In genomic region chr3L:16112069-16112820, dm6 we compare ENCODE assay signal across 1 fruit fly cellular context.
A peak's percentile ranks its signal among the peaks of the same experiment; 100 is the strongest.
TF ChIP-seq lines count a peak whose summit lies in the region.

Gene Zn72D, minus strand, starts transcription at chr3L:16112626.

TF ChIP-seq in whole organism, embryonic, 481 proteins besides CTCF, POLR2A, EP300 and RAD21 (continued from another document):
- TF ChIP-seq CG11504 (tag; optimal IDR thresholded peaks at IDR 0.05; lab: Kevin White, UChicago) (peak; percentile 68), Ptx1 (GFP tag; IDR thresholded peaks at IDR 0.05; lab: Robert Waterston, UW) (no peak), CG1529 (GFP tag; optimal IDR thresholded peaks at IDR 0.05; lab: Kevin White, UChicago) (no peak), mld (GFP tag; IDR thresholded peaks at IDR 0.05; lab: Robert Waterston, UW; ENCODE audit: partially characterized antibody) (0 out of 3 replicates have a peak, but pooled peaks have one; percentile 7), en (GFP tag; optimal IDR thresholded peaks at IDR 0.05; lab: Kevin White, UChicago) (no peak), Dp (GFP tag; optimal IDR thresholded peaks at IDR 0.05; lab: Kevin White, UChicago) (peak; percentile 8), onecut (GFP tag; IDR thresholded peaks at IDR 0.05; lab: Robert Waterston, UW) (peak; percentile 99), Myb (GFP tag; optimal IDR thresholded peaks at IDR 0.05; lab: Kevin White, UChicago) (peak; percentile 77), Camta (GFP tag; optimal IDR thresholded peaks at IDR 0.05; lab: Kevin White, UChicago) (no peak), bab2 (GFP tag; optimal IDR thresholded peaks at IDR 0.05; lab: Kevin White, UChicago) (no peak), CG7372 (GFP tag; IDR thresholded peaks at IDR 0.05; lab: Robert Waterston, UW) (no peak), CG2116 (GFP tag; optimal IDR thresholded peaks at IDR 0.05; lab: Kevin White, UChicago) (peak; percentile 26), unc-4 (GFP tag; IDR thresholded peaks at IDR 0.05; lab: Robert Waterston, UW; ENCODE audit: partially characterized antibody) (peak; percentile 36; the same call in 1 of the 2 replicates), CG18599 (GFP tag; optimal IDR thresholded peaks at IDR 0.05; lab: Kevin White, UChicago) (no peak), CG15514 (GFP tag; optimal IDR thresholded peaks at IDR 0.05; lab: Kevin White, UChicago) (peak; percentile 21), HLHmδ (GFP tag; optimal IDR thresholded peaks at IDR 0.05; lab: Kevin White, UChicago) (no peak), BEAF-32 (GFP tag; optimal IDR thresholded peaks at IDR 0.05; lab: Kevin White, UChicago) (peak; percentile 69), bsh (GFP tag; optimal IDR thresholded peaks at IDR 0.05; lab: Kevin White, UChicago) (peak in 1 of 2 experiments; percentile 31), MESR4 (GFP tag; optimal IDR thresholded peaks at IDR 0.05; lab: Kevin White, UChicago) (peak; percentile 95), CG14860 (GFP tag; IDR thresholded peaks at IDR 0.05; lab: Robert Waterston, UW; ENCODE audit: partially characterized antibody) (no peak), CG7786 (GFP tag; optimal IDR thresholded peaks at IDR 0.05; lab: Kevin White, UChicago) (no peak), CG4707 (GFP tag; optimal IDR thresholded peaks at IDR 0.05; lab: Kevin White, UChicago) (no peak), CG30020 (tag; optimal IDR thresholded peaks at IDR 0.05; lab: Kevin White, UChicago) (no peak), dmrt11E (tag; optimal IDR thresholded peaks at IDR 0.05; lab: Kevin White, UChicago) (no peak), knrl (GFP tag; IDR thresholded peaks at IDR 0.05; lab: Robert Waterston, UW; ENCODE audit: partially characterized antibody) (peak; percentile 29; the same call in 1 of the 3 replicates), btn (GFP tag; optimal IDR thresholded peaks at IDR 0.05; lab: Kevin White, UChicago) (no peak), trh (GFP tag; optimal IDR thresholded peaks at IDR 0.05; lab: Kevin White, UChicago) (no peak), h (optimal IDR thresholded peaks at IDR 0.05; lab: Kevin White, UChicago) (no peak), CG6854 (GFP tag; optimal IDR thresholded peaks at IDR 0.05; lab: Kevin White, UChicago) (no peak), phol (tag; optimal IDR thresholded peaks at IDR 0.05; lab: Kevin White, UChicago) (peak; percentile 1), CG6683 (GFP tag; optimal IDR thresholded peaks at IDR 0.05; lab: Kevin White, UChicago) (no peak), Ets97D (GFP tag; optimal IDR thresholded peaks at IDR 0.05; lab: Kevin White, UChicago) (peak; percentile 21), amos (GFP tag; IDR thresholded peaks at IDR 0.05; lab: Robert Waterston, UW; ENCODE audit: partially characterized antibody) (0 out of 2 replicates have a peak, but pooled peaks have one; percentile 18), CG1603 (tag; optimal IDR thresholded peaks at IDR 0.05; lab: Kevin White, UChicago) (no peak), Blimp-1 (GFP tag; optimal IDR thresholded peaks at IDR 0.05; lab: Kevin White, UChicago) (no peak), tna (GFP tag; IDR thresholded peaks at IDR 0.05; lab: Robert Waterston, UW; ENCODE audit: partially characterized antibody) (no peak), nom (GFP tag; optimal IDR thresholded peaks at IDR 0.05; lab: Kevin White, UChicago) (peak; percentile 47), gfzf (GFP tag; optimal IDR thresholded peaks at IDR 0.05; lab: Kevin White, UChicago) (peak; percentile 70), grau (tag; optimal IDR thresholded peaks at IDR 0.05; lab: Kevin White, UChicago) (peak; percentile 2), usp (GFP tag; optimal IDR thresholded peaks at IDR 0.05; lab: Kevin White, UChicago) (no peak), Sin3A (optimal IDR thresholded peaks at IDR 0.05; lab: Kevin White, UChicago) (peak; percentile 73), CG14667 (GFP tag; IDR thresholded peaks at IDR 0.05; lab: Robert Waterston, UW) (no peak), gcm (GFP tag; optimal IDR thresholded peaks at IDR 0.05; lab: Kevin White, UChicago) (no peak), CG16863 (GFP tag; optimal IDR thresholded peaks at IDR 0.05; lab: Kevin White, UChicago) (no peak), CG8388 (GFP tag; optimal IDR thresholded peaks at IDR 0.05; lab: Kevin White, UChicago) (no peak), CG3847 (GFP tag; IDR thresholded peaks at IDR 0.05; lab: Robert Waterston, UW) (no peak), CG18262 (tag; optimal IDR thresholded peaks at IDR 0.05; lab: Kevin White, UChicago) (no peak), CG8359 (GFP tag; optimal IDR thresholded peaks at IDR 0.05; lab: Kevin White, UChicago; ENCODE audit: borderline replicate concordance) (no peak), trem (tag; optimal IDR thresholded peaks at IDR 0.05; lab: Kevin White, UChicago) (peak; percentile 25), slou (GFP tag; optimal IDR thresholded peaks at IDR 0.05; lab: Kevin White, UChicago) (no peak), dpn (GFP tag; optimal IDR thresholded peaks at IDR 0.05; lab: Kevin White, UChicago) (no peak), vvl (GFP tag; IDR thresholded peaks at IDR 0.05; lab: Robert Waterston, UW) (0 out of 2 replicates have a peak, but pooled peaks have one; percentile 38), CG6254 (GFP tag; optimal IDR thresholded peaks at IDR 0.05; lab: Kevin White, UChicago) (no peak), sens (GFP tag; lab: Kevin White, UChicago) (peak; percentile 44), CG8478 (optimal IDR thresholded peaks at IDR 0.05; lab: Kevin White, UChicago) (no peak), Stat92E (GFP tag; optimal IDR thresholded peaks at IDR 0.05; lab: Kevin White, UChicago) (peak in 1 of 3 experiments; percentile 11), CG34422 (GFP tag; IDR thresholded peaks at IDR 0.05; lab: Robert Waterston, UW) (peak; percentile 33; the same call in 1 of the 3 replicates), Med (GFP tag; lab: Kevin White, UChicago) (peak; percentile 35), CG12659 (GFP tag; optimal IDR thresholded peaks at IDR 0.05; lab: Kevin White, UChicago) (peak; percentile 22), p53 (GFP tag; optimal IDR thresholded peaks at IDR 0.05; lab: Kevin White, UChicago) (no peak), her (GFP tag; optimal IDR thresholded peaks at IDR 0.05; lab: Kevin White, UChicago) (no peak), Fer1 (GFP tag; optimal IDR thresholded peaks at IDR 0.05; lab: Kevin White, UChicago) (peak; percentile 15), CG4404 (GFP tag; IDR thresholded peaks at IDR 0.05; lab: Robert Waterston, UW) (no peak), Scr (GFP tag; IDR thresholded peaks at IDR 0.05; lab: Robert Waterston, UW; ENCODE audit: partially characterized antibody) (peak; percentile 58), lola (GFP tag; optimal IDR thresholded peaks at IDR 0.05; lab: Kevin White, UChicago) (no peak), zf30C (GFP tag; optimal IDR thresholded peaks at IDR 0.05; lab: Kevin White, UChicago) (no peak), CG15011 (GFP tag; optimal IDR thresholded peaks at IDR 0.05; lab: Kevin White, UChicago) (no peak), Trl (optimal IDR thresholded peaks at IDR 0.05; lab: Kevin White, UChicago) (no peak), Trl (GFP tag; optimal IDR thresholded peaks at IDR 0.05; lab: Kevin White, UChicago) (no peak), ro (GFP tag; IDR thresholded peaks at IDR 0.05; lab: Robert Waterston, UW) (no peak), E2f2 (GFP tag; IDR thresholded peaks at IDR 0.05; lab: Robert Waterston, UW) (0 out of 2 replicates have a peak, but pooled peaks have one; percentile 18), row (GFP tag; IDR thresholded peaks at IDR 0.05; lab: Robert Waterston, UW) (peak; percentile 28; the same call in 1 of the 3 replicates), gsb-n (tag; optimal IDR thresholded peaks at IDR 0.05; lab: Kevin White, UChicago) (no peak), CG14710 (tag; optimal IDR thresholded peaks at IDR 0.05; lab: Kevin White, UChicago) (peak; percentile 28), CG9797 (GFP tag; optimal IDR thresholded peaks at IDR 0.05; lab: Kevin White, UChicago) (peak; percentile 60), Dbx (GFP tag; IDR thresholded peaks at IDR 0.05; lab: Robert Waterston, UW) (no peak), Dek (tag; optimal IDR thresholded peaks at IDR 0.05; lab: Kevin White, UChicago) (no peak), CG34376 (GFP tag; optimal IDR thresholded peaks at IDR 0.05; lab: Kevin White, UChicago) (peak; percentile 1), zfh2 (GFP tag; optimal IDR thresholded peaks at IDR 0.05; lab: Kevin White, UChicago) (peak; percentile 24), Dref (GFP tag; IDR thresholded peaks at IDR 0.05; lab: Robert Waterston, UW) (peak; percentile 49), Hand (GFP tag; optimal IDR thresholded peaks at IDR 0.05; lab: Kevin White, UChicago) (no peak), CG13287 (GFP tag; IDR thresholded peaks at IDR 0.05; lab: Robert Waterston, UW; ENCODE audit: partially characterized antibody) (peak; percentile 46), nerfin-1 (tag; optimal IDR thresholded peaks at IDR 0.05; lab: Kevin White, UChicago) (peak; percentile 9), crol (GFP tag; IDR thresholded peaks at IDR 0.05; lab: Robert Waterston, UW) (0 out of 2 replicates have a peak, but pooled peaks have one; percentile 7), D (optimal IDR thresholded peaks at IDR 0.05; lab: Kevin White, UChicago) (no peak), D (GFP tag; optimal IDR thresholded peaks at IDR 0.05; lab: Kevin White, UChicago) (no peak), Sry-δ (GFP tag; optimal IDR thresholded peaks at IDR 0.05; lab: Kevin White, UChicago) (peak; percentile 72), MBD-R2 (GFP tag; IDR thresholded peaks at IDR 0.05; lab: Robert Waterston, UW) (peak; percentile 84), pzg (GFP tag; optimal IDR thresholded peaks at IDR 0.05; lab: Kevin White, UChicago) (peak; percentile 53), Hey (tag; optimal IDR thresholded peaks at IDR 0.05; lab: Kevin White, UChicago) (no peak), zen2 (GFP tag; IDR thresholded peaks at IDR 0.05; lab: Robert Waterston, UW; ENCODE audit: partially characterized antibody) (no peak)
